Worm (Caenorhabditis elegans) whole organism, L4 larva: ENCODE measurements around the gene T05A8.1.

Experiments used
- ceh-82 ChIP-seq: sonication (generic microtip); optimal IDR thresholded peaks from 2 replicates; lab custom pipeline; 2017; ENCODE audit warnings: missing biosample characterization, missing genetic modification characterization
- egl-27 ChIP-seq: sonication (generic microtip); optimal IDR thresholded peaks from 3 replicates; lab custom pipeline; 2017; ENCODE audit warnings: missing biosample characterization, missing genetic modification reagents, missing genetic modification characterization
- fkh-10 ChIP-seq: fragments of 150-350 bp; optimal IDR thresholded peaks from 2 replicates; lab custom pipeline; 2014; ENCODE audit warnings: missing biosample characterization, missing genetic modification reagents, missing genetic modification characterization
- lin-13 ChIP-seq: fragments of 150-350 bp; optimal IDR thresholded peaks from 2 replicates; lab custom pipeline; 2014; ENCODE audit warnings: missing biosample characterization, missing genetic modification reagents, missing genetic modification characterization
- mdl-1 ChIP-seq, 2 experiments: fragments of 150-350 bp in 1 of 2; sonication (generic microtip) in 1 of 2; optimal IDR thresholded peaks; 2 replicates each; lab custom pipeline; 2014 to 2017; ENCODE audit warnings: missing biosample characterization in 2 of 2, missing genetic modification characterization in 2 of 2
- nhr-77 ChIP-seq: fragments of 150-350 bp; optimal IDR thresholded peaks from 2 replicates; lab custom pipeline; 2014; ENCODE audit warnings: missing biosample characterization, missing genetic modification characterization
- zag-1 ChIP-seq: fragments of 150-350 bp; optimal IDR thresholded peaks from 2 replicates; lab custom pipeline; 2014; ENCODE audit warnings: missing biosample characterization, missing genetic modification characterization
- zfp-2 ChIP-seq: sonication (generic microtip); optimal IDR thresholded peaks from 2 replicates; lab custom pipeline; 2016; ENCODE audit warnings: mild to moderate bottlenecking, missing genetic modification characterization, missing compliant biosample characterization
- zip-11 ChIP-seq: fragments of 200-800 bp; sonication (Bioruptor generic); IDR thresholded peaks from 2 replicates; pipeline ENCODE4 v1.3.6; 2022; ENCODE audit warnings: missing genetic modification characterization, missing compliant biosample characterization

- TF ChIP-seq lin-13, result no peak
- TF ChIP-seq zip-11 (GFP tag; lab: Robert Waterston, UW), result no peak
- TF ChIP-seq mdl-1 (tag; optimal IDR thresholded peaks at IDR 0.05; lab: Kevin White, UChicago), result no peak
- TF ChIP-seq fkh-10, result peak; percentile 6
- no peak for TF ChIP-seq zag-1
- TF ChIP-seq nhr-77 (tag; lab: Kevin White, UChicago), result no peak
- TF ChIP-seq zfp-2 (tag; lab: Kevin White, UChicago), result no peak
- TF ChIP-seq egl-27, result no peak
- no peak for TF ChIP-seq ceh-82 (tag; lab: Kevin White, UChicago)
Measured at ce11 chrII:2730647-2731046, 20.8 kb upstream of the T05A8.1 start.
